Worm (Caenorhabditis elegans) whole organism, mixed stage, embryonic: ENCODE measurements around the gene F14F8.8.
"Not testable (repeated sequence)": the region's sequence is repeated elsewhere in the genome, so short reads cannot be mapped to it uniquely, and the experiment has no call there.

Experiments
- M03D4.4 ChIP-seq: sonication (generic microtip); optimal IDR thresholded peaks from 2 replicates; lab custom pipeline; 2017; ENCODE audit warnings: mild to moderate bottlenecking, missing genetic modification characterization, missing compliant biosample characterization
- bed-3 ChIP-seq: fragments of 200-800 bp; sonication (Bioruptor generic); optimal IDR thresholded peaks from 3 replicates; lab custom pipeline; 2018; ENCODE audit warnings: mild to moderate bottlenecking, missing genetic modification characterization, moderate library complexity, missing compliant biosample characterization
- blmp-1 ChIP-seq: fragments of 150-350 bp; optimal IDR thresholded peaks from 2 replicates; lab custom pipeline; 2014; ENCODE audit warnings: missing biosample characterization, missing genetic modification characterization
- ceh-39 ChIP-seq: fragments of 150-350 bp; optimal IDR thresholded peaks from 2 replicates; lab custom pipeline; 2014; ENCODE audit warnings: missing biosample characterization, missing genetic modification characterization
- ceh-43 ChIP-seq: fragments of 200-800 bp; sonication (Bioruptor generic); optimal IDR thresholded peaks from 2 replicates; lab custom pipeline; 2018; ENCODE audit warnings: mild to moderate bottlenecking, missing genetic modification characterization, moderate library complexity, missing compliant biosample characterization
- ceh-83 ChIP-seq: fragments of 200-800 bp; sonication (Bioruptor generic); optimal IDR thresholded peaks from 2 replicates; lab custom pipeline; 2018; ENCODE audit warnings: mild to moderate bottlenecking, missing genetic modification characterization, missing compliant biosample characterization
- drap-1 ChIP-seq: fragments of 200-800 bp; sonication (Bioruptor generic); optimal IDR thresholded peaks from 3 replicates; lab custom pipeline; 2018; ENCODE audit warnings: mild to moderate bottlenecking, missing genetic modification characterization, missing compliant biosample characterization
- elt-1 ChIP-seq: sonication (generic microtip); optimal IDR thresholded peaks from 2 replicates; lab custom pipeline; 2017; ENCODE audit warnings: missing genetic modification characterization, mild to moderate bottlenecking, missing compliant biosample characterization, antibody characterized with exemption, moderate library complexity, borderline replicate concordance; ENCODE audit not compliant: insufficient read depth
- flh-1 ChIP-seq: fragments of 200-800 bp; sonication (Bioruptor generic); optimal IDR thresholded peaks from 2 replicates; lab custom pipeline; 2018; ENCODE audit warnings: mild to moderate bottlenecking, missing genetic modification characterization, moderate library complexity, missing compliant biosample characterization
- ham-2 ChIP-seq: fragments of 200-800 bp; sonication (Bioruptor generic); optimal IDR thresholded peaks from 2 replicates; lab custom pipeline; 2018; ENCODE audit warnings: mild to moderate bottlenecking, missing genetic modification characterization, missing compliant biosample characterization
- hlh-1 ChIP-seq: fragments of 150-350 bp; optimal IDR thresholded peaks from 2 replicates; lab custom pipeline; 2014; ENCODE audit warnings: missing biosample characterization, missing genetic modification reagents, missing genetic modification characterization
- lin-13 ChIP-seq: fragments of 150-350 bp; optimal IDR thresholded peaks from 2 replicates; lab custom pipeline; 2014; ENCODE audit warnings: missing biosample characterization, missing genetic modification characterization
- mep-1 ChIP-seq: fragments of 150-350 bp; optimal IDR thresholded peaks from 2 replicates; lab custom pipeline; 2017; ENCODE audit warnings: missing biosample characterization, missing genetic modification reagents, missing genetic modification characterization, inconsistent platforms
- nhr-12 ChIP-seq: fragments of 150-350 bp; optimal IDR thresholded peaks from 2 replicates; lab custom pipeline; 2014; ENCODE audit warnings: missing biosample characterization, missing genetic modification characterization
- nhr-2 ChIP-seq: fragments of 150-350 bp; optimal IDR thresholded peaks from 2 replicates; lab custom pipeline; 2014; ENCODE audit warnings: missing biosample characterization, missing genetic modification characterization
- nhr-237 ChIP-seq: fragments of 150-350 bp; optimal IDR thresholded peaks from 2 replicates; lab custom pipeline; 2014; ENCODE audit warnings: missing biosample characterization, missing genetic modification characterization
- nhr-28 ChIP-seq: fragments of 150-350 bp; optimal IDR thresholded peaks from 2 replicates; lab custom pipeline; 2014; ENCODE audit warnings: missing biosample characterization, missing genetic modification characterization
- nhr-76 ChIP-seq: sonication (generic microtip); optimal IDR thresholded peaks from 2 replicates; lab custom pipeline; 2017; ENCODE audit warnings: missing biosample characterization, missing genetic modification characterization
- pha-4 ChIP-seq: fragments of 150-350 bp; optimal IDR thresholded peaks from 2 replicates; lab custom pipeline; 2018; ENCODE audit warnings: missing biosample characterization, missing genetic modification reagents, missing genetic modification characterization
- sem-2 ChIP-seq: fragments of 200-800 bp; sonication (Bioruptor generic); optimal IDR thresholded peaks from 2 replicates; lab custom pipeline; 2018; ENCODE audit warnings: mild to moderate bottlenecking, missing genetic modification characterization, missing compliant biosample characterization
- snpc-4 ChIP-seq: fragments of 150-350 bp; optimal IDR thresholded peaks from 2 replicates; lab custom pipeline; 2014; ENCODE audit warnings: missing biosample characterization, missing genetic modification characterization
- sptf-1 ChIP-seq: sonication (generic microtip); optimal IDR thresholded peaks from 2 replicates; lab custom pipeline; 2017; ENCODE audit warnings: mild to moderate bottlenecking, missing genetic modification characterization, moderate library complexity, missing compliant biosample characterization
- unc-39 ChIP-seq: fragments of 150-350 bp; optimal IDR thresholded peaks from 2 replicates; lab custom pipeline; 2014; ENCODE audit warnings: missing biosample characterization, missing genetic modification characterization
- zip-8 ChIP-seq: fragments of 150-350 bp; optimal IDR thresholded peaks from 2 replicates; lab custom pipeline; 2014; ENCODE audit warnings: missing biosample characterization, missing genetic modification characterization
- ztf-11 ChIP-seq: fragments of 150-350 bp; optimal IDR thresholded peaks from 2 replicates; lab custom pipeline; 2014; ENCODE audit warnings: missing biosample characterization, missing genetic modification characterization

Gene F14F8.8

DNA sequence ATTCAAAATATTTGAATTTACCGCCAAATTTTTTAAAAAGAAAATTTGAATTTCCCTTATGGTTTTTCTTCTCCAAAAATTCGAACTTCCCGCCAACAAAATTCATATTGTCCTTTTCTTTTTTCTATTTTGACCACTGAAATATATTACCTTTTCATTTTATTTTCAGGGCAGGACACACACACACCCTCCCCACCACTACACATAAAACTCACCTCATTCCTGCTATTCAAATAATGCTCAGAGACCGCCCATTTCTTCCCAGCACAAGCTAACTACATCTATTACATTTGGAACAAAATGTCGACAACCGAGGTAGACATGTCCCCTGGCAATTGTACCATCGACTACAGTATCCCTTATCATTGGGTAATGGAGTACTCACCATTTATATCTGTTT, 17.9 kb downstream of the F14F8.8 start, which contains the start of gene W06G6.15:
W06G6.15 (plus strand) TSS at position 301 of the 400 bp plus-strand sequence.
- not testable (repeated sequence) for TF ChIP-seq unc-39 (tag; lab: Kevin White, UChicago); nhr-237 (tag; lab: Kevin White, UChicago); ham-2

DNA sequence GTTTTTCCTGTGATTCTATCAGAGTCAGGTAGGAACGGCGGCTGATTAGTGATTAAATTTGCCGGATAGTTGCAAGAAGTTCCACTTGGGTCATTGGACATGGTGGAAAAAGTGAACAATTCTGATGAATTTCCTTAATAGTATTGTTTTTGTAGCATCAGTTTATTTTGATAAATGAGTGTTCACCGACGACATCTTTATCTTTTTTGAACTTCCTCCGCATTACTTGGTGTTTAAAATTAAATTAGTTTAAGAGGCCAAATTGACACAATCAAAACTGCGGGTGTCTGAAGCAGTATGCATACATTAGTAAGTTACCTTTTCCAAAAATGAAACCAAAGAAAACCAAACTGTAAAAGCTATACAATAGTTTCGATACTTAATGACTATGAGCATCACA, 22.9 kb downstream of the F14F8.8 start, which contains the start of gene W06G6.11:
W06G6.11 (minus strand) TSS at position 101 of the 400 bp plus-strand sequence.
- not testable (repeated sequence) for TF ChIP-seq nhr-28, M03D4.4, snpc-4 (tag; lab: Kevin White, UChicago)

DNA sequence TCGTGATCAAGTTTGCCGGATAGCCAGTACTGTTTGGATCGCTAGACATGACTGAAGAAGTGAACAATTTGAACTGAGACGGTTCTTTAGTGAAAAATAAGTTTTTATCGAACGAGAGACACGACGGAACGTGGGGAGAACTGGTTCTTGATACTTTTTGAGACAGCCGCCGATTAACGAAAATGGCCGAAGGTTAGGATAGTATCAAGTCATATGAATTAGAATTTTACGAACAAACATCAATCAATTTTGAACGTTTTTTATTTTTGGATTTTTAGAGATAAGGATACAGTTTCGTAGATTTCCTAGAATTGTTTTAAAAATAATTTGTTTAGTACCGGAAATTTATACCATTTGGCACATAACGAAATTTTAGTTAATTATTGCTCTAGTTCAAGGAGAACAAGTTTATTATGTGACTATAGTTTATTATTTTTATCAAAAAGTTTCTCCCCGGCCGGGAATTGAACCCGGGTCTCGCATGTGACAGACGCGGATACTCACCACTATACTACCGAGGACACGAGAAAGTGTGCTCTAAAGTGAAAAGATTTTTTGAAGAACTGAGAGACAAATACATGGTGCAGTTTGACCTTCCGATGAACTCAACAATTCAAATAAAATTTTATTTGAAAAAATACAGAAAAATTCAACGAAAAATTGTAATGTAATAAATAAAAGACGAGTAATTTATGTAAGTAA, 23.6 kb downstream of the F14F8.8 start, which contains the start of gene W06G6.20:
W06G6.20 (minus strand) TSS at position 51 of the 702 bp plus-strand sequence.
- no peak for TF ChIP-seq ceh-83 (GFP tag; lab: Kevin White, UChicago)
- no peak for TF ChIP-seq zip-8 (tag; lab: Kevin White, UChicago)
- no peak for TF ChIP-seq ham-2
- TF ChIP-seq blmp-1 (tag; lab: Kevin White, UChicago), result no peak
- no peak for TF ChIP-seq ceh-39 (tag; lab: Kevin White, UChicago)
- TF ChIP-seq M03D4.4 (tag; lab: Kevin White, UChicago), result no peak
- no peak for TF ChIP-seq ceh-43 (GFP tag; lab: Kevin White, UChicago)
- no peak for TF ChIP-seq bed-3 (GFP tag; lab: Kevin White, UChicago)
- TF ChIP-seq drap-1, result no peak
- no peak for TF ChIP-seq nhr-76 (tag; lab: Kevin White, UChicago)
- TF ChIP-seq nhr-28 (tag; lab: Kevin White, UChicago), result no peak
- no peak for TF ChIP-seq mep-1 (tag; lab: Kevin White, UChicago)
- no peak for TF ChIP-seq flh-1
- TF ChIP-seq nhr-12, result no peak
- no peak for TF ChIP-seq unc-39 (tag; lab: Kevin White, UChicago)
- no peak for TF ChIP-seq elt-1
- no peak for TF ChIP-seq lin-13 (tag; lab: Kevin White, UChicago)
- TF ChIP-seq hlh-1 (tag; lab: Kevin White, UChicago), result no peak
- no peak for TF ChIP-seq ztf-11 (tag; lab: Kevin White, UChicago)
- TF ChIP-seq snpc-4 (tag; lab: Kevin White, UChicago), result no peak

DNA sequence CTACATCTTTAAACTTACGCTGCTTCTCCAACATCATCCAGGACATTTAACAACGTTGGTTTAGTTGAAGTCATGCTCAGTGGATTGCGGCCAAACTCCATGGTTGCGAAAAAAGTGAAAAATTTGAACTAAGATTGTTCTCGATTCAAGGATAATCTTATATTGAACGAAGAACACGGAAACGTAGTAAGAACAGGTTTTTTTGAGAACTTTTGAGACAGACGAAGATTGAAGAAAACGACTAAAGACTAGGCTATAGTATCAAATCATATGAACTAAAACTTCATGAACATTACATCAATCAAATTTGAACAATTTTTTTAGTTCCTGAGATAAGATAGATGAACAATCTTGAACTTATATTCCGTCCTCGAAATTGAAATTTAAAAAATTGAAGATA, 25.0 kb downstream of the F14F8.8 start, which contains the start of gene W06G6.10:
W06G6.10 (minus strand) TSS at position 101 of the 400 bp plus-strand sequence.
- TF ChIP-seq unc-39 (tag; lab: Kevin White, UChicago), result no peak
- no peak for TF ChIP-seq blmp-1 (tag; lab: Kevin White, UChicago)

DNA sequence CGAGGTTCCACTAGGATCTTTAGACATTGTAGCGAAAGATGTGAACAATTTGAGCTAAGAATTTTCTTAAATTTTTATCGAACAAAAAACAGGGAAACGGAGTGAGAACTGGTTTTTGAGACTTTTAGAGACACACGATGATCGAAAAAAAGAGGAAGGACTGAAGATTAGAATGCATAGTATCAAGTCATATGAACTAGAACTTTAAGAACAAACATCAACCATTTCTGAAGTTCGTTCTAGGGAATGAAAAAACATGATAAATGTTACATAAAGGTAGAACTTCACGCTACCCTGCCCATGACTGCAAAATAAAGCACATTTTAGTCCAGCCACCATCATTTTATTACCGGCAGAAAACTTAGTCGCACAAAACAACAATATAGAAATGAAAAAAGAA, 25.7 kb downstream of the F14F8.8 start, which contains the start of gene W06G6.9:
W06G6.9 (minus strand) TSS at position 101 of the 400 bp plus-strand sequence.
- TF ChIP-seq unc-39 (tag; lab: Kevin White, UChicago), result no peak
- no peak for TF ChIP-seq blmp-1 (tag; lab: Kevin White, UChicago)
- TF ChIP-seq sem-2 (GFP tag; lab: Kevin White, UChicago), result no peak
- no peak for TF ChIP-seq nhr-76 (tag; lab: Kevin White, UChicago)
- TF ChIP-seq bed-3 (GFP tag; lab: Kevin White, UChicago), result no peak
- no peak for TF ChIP-seq nhr-28 (tag; lab: Kevin White, UChicago)
- TF ChIP-seq, all 35 proteins: peak for 0

DNA sequence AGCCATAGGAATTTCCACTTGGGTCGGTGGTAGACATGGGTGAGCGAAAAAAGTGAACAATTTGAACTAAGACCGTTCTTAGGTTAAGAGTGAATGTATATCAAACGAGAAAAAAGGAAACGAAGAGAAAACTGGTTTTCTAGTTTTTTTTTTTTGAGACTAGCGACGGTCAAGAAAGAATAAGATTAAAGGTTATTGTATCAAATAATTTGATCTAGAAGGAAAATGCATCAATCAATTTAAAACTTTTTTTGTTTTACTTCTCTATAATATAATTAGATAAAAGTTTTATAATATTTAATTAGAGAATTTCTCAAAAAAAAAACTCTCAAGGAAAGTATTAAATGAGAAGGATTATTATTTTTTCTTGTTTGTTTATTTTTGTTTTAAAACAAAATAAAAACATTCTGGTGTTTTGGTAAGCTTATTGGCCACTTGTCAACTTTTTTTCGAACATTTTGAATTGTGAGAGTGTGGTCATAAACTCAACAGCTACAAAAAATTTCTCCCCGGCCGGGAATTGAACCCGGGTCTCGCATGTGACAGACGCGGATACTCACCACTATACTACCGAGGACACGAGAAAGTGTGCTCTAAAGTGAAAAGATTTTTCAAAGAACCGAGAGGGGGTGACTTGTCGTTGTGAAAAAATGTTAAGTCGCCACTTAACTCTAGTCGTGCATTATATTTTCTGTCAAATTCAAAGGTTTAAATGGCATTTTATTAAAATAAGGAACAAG, 26.7 kb downstream of the F14F8.8 start, which contains the start of gene W06G6.17:
W06G6.17 (minus strand) TSS at position 51 of the 740 bp plus-strand sequence.
- no peak for TF ChIP-seq nhr-237 (tag; lab: Kevin White, UChicago)
- no peak for TF ChIP-seq sptf-1
- TF ChIP-seq ztf-11 (tag; lab: Kevin White, UChicago), result no peak
- no peak for TF ChIP-seq pha-4
- TF ChIP-seq unc-39 (tag; lab: Kevin White, UChicago), result no peak
- TF ChIP-seq nhr-2 (tag; lab: Kevin White, UChicago), result no peak
